Worm (Caenorhabditis elegans) whole organism, early embryonic: Measurements from ENCODE around the gene ddn-3.
"Not testable (repeated sequence)": the region's sequence is repeated elsewhere in the genome, so short reads cannot be mapped to it uniquely, and the experiment has no call there.

ENCODE experiments used
- ama-1 ChIP-seq: fragments of 150-350 bp; optimal IDR thresholded peaks from 2 replicates; lab custom pipeline; 2014
- ets-7 ChIP-seq: sonication (generic microtip); optimal IDR thresholded peaks from 2 replicates; lab custom pipeline; 2016; ENCODE audit warnings: missing genotype, missing genetic modification characterization, missing compliant biosample characterization
- tra-4 ChIP-seq: sonication (generic microtip); optimal IDR thresholded peaks from 2 replicates; lab custom pipeline; 2017; ENCODE audit warnings: missing genetic modification characterization, missing compliant biosample characterization

DNA sequence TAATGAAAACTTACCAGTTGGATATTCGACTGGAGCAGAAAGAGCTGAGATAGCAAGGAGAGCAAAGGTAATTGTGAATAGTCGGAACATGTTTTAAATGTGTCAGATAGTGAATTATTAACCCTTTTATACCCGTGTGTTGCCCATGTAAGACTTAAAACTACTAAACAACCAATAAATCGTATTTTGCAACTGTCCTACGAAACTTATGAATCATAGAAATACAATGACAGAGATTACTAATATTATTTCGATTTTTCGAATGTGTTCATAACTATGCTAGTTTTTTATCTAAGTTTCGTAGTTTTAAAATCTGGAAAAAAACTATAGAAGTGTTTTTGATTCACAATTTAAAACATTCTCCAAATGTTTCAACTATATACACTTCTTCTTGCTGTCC, 4.2 kb downstream of the ddn-3 start, which contains the start of gene spig-4:
- TF ChIP-seq ets-7; ama-1 (lab: Kevin White, UChicago); tra-4 (tag; lab: Kevin White, UChicago): not testable (repeated sequence)
